Worm (Caenorhabditis elegans) whole organism, young adult: Measurements from ENCODE around the gene tbc-12.

ENCODE experiments used
- B0019.2 ChIP-seq: fragments of 200-800 bp; sonication (Bioruptor generic); conservative IDR thresholded peaks from 2 replicates; pipeline ENCODE4 v1.3.6; 2022; ENCODE audit warnings: missing genetic modification reagents, missing genetic modification characterization, missing compliant biosample characterization
- B0336.3 ChIP-seq: fragments of 200-800 bp; sonication (Bioruptor generic); IDR thresholded peaks from 2 replicates; pipeline ENCODE4 v1.3.6; 2022; ENCODE audit warnings: missing genetic modification characterization, missing compliant biosample characterization
- C06A6.2 ChIP-seq: fragments of 200-800 bp; sonication (Bioruptor generic); conservative IDR thresholded peaks from 2 replicates; pipeline ENCODE4 v1.3.6; 2022; ENCODE audit warnings: missing genetic modification characterization, missing compliant biosample characterization
- D2030.7 ChIP-seq: fragments of 200-800 bp; sonication (Bioruptor generic); IDR thresholded peaks from 2 replicates; pipeline ENCODE4 v1.3.6; 2022; ENCODE audit warnings: missing genetic modification reagents, missing genetic modification characterization, missing compliant biosample characterization
- F10E7.11 ChIP-seq: sonication (generic microtip); optimal IDR thresholded peaks from 2 replicates; lab custom pipeline; 2017; ENCODE audit warnings: mild to moderate bottlenecking, missing genetic modification characterization, moderate library complexity, missing compliant biosample characterization
- F22D6.2 ChIP-seq: sonication (generic microtip); optimal IDR thresholded peaks from 2 replicates; lab custom pipeline; 2016; ENCODE audit warnings: mild to moderate bottlenecking, missing genetic modification characterization, missing compliant biosample characterization
- F23B12.7 ChIP-seq: sonication (generic microtip); optimal IDR thresholded peaks from 2 replicates; lab custom pipeline; 2017; ENCODE audit warnings: missing genetic modification characterization, mild to moderate bottlenecking, missing compliant biosample characterization, antibody characterized with exemption, moderate library complexity; ENCODE audit not compliant: insufficient read depth
- F37B4.10 ChIP-seq: fragments of 200-800 bp; sonication (Bioruptor generic); IDR thresholded peaks from 2 replicates; pipeline ENCODE4 v1.3.6; 2022; ENCODE audit warnings: missing genetic modification characterization, missing compliant biosample characterization
- F49E8.2 ChIP-seq: sonication (generic microtip); optimal IDR thresholded peaks from 3 replicates; lab custom pipeline; 2017; ENCODE audit warnings: missing genetic modification characterization, mild to moderate bottlenecking, missing compliant biosample characterization, antibody characterized with exemption, moderate library complexity; ENCODE audit not compliant: insufficient read depth
- Y53F4B.3 ChIP-seq: fragments of 200-800 bp; sonication (Bioruptor generic); IDR thresholded peaks from 2 replicates; pipeline ENCODE4 v1.3.6; 2022; ENCODE audit warnings: missing genetic modification reagents, missing genetic modification characterization, missing compliant biosample characterization
- attf-3 ChIP-seq: fragments of 200-800 bp; sonication (Bioruptor generic); conservative IDR thresholded peaks from 2 replicates; pipeline ENCODE4 v1.3.6; 2022; ENCODE audit warnings: missing genetic modification reagents, missing genetic modification characterization, missing compliant biosample characterization
- attf-6 ChIP-seq: fragments of 200-800 bp; sonication (Bioruptor generic); IDR thresholded peaks from 2 replicates; pipeline ENCODE4 v1.3.6; 2022; ENCODE audit warnings: missing genetic modification reagents, missing genetic modification characterization, missing compliant biosample characterization
- ceh-27 ChIP-seq: fragments of 200-800 bp; sonication (Bioruptor generic); optimal IDR thresholded peaks from 2 replicates; lab custom pipeline; 2018; ENCODE audit warnings: mild to moderate bottlenecking, missing genetic modification characterization, moderate library complexity, missing compliant biosample characterization
- die-1 ChIP-seq: sonication (generic microtip); optimal IDR thresholded peaks from 2 replicates; lab custom pipeline; 2016; ENCODE audit warnings: missing genotype, mild to moderate bottlenecking, missing genetic modification characterization, missing compliant biosample characterization
- dox-1 ChIP-seq: fragments of 200-800 bp; sonication (Bioruptor generic); IDR thresholded peaks from 2 replicates; pipeline ENCODE4 v1.3.6; 2022; ENCODE audit warnings: missing genetic modification reagents, missing genetic modification characterization, missing compliant biosample characterization
- ets-4 ChIP-seq: fragments of 200-800 bp; sonication (Bioruptor generic); optimal IDR thresholded peaks from 2 replicates; lab custom pipeline; 2018; ENCODE audit warnings: mild to moderate bottlenecking, missing genetic modification characterization, missing compliant biosample characterization
- hlh-26 ChIP-seq: fragments of 200-800 bp; sonication (Bioruptor generic); conservative IDR thresholded peaks from 2 replicates; pipeline ENCODE4 v1.3.6; 2022; ENCODE audit warnings: missing genetic modification reagents, missing genetic modification characterization, missing compliant biosample characterization
- let-526 ChIP-seq: fragments of 200-800 bp; sonication (Bioruptor generic); IDR thresholded peaks from 2 replicates; pipeline ENCODE4 v1.3.6; 2022; ENCODE audit warnings: missing genetic modification reagents, missing genetic modification characterization, missing compliant biosample characterization
- lin-26 ChIP-seq: fragments of 200-800 bp; sonication (Bioruptor generic); IDR thresholded peaks from 2 replicates; pipeline ENCODE4 v1.3.6; 2022; ENCODE audit warnings: missing genetic modification reagents, missing genetic modification characterization, missing compliant biosample characterization
- lin-35 ChIP-seq, 3 experiments: fragments of 150-350 bp in 2 of 3; sonication (generic microtip) in 1 of 3; optimal IDR thresholded peaks; 2 replicates each; lab custom pipeline; 2014 to 2018; ENCODE audit warnings: missing biosample characterization in 3 of 3, missing genetic modification characterization in 3 of 3, missing genetic modification reagents in 3 of 3
- lin-40 ChIP-seq: sonication (generic microtip); optimal IDR thresholded peaks from 2 replicates; lab custom pipeline; 2016; ENCODE audit warnings: missing genetic modification characterization, mild to moderate bottlenecking, missing compliant biosample characterization, missing genotype, missing genetic modification reagents
- lin-54 ChIP-seq: fragments of 200-800 bp; sonication (Bioruptor generic); optimal IDR thresholded peaks from 2 replicates; lab custom pipeline; 2018; ENCODE audit warnings: mild to moderate bottlenecking, missing genetic modification characterization, missing compliant biosample characterization
- nhr-120 ChIP-seq: fragments of 200-800 bp; sonication (Bioruptor generic); IDR thresholded peaks from 2 replicates; pipeline ENCODE4 v1.3.6; 2022; ENCODE audit warnings: missing genetic modification characterization, missing compliant biosample characterization
- nhr-80 ChIP-seq: sonication (generic microtip); optimal IDR thresholded peaks from 2 replicates; lab custom pipeline; 2016; ENCODE audit warnings: missing genetic modification characterization, missing compliant biosample characterization
- pbrm-1 ChIP-seq: fragments of 200-800 bp; sonication (Bioruptor generic); IDR thresholded peaks from 2 replicates; pipeline ENCODE4 v1.3.6; 2022; ENCODE audit warnings: missing genetic modification reagents, missing genetic modification characterization, missing compliant biosample characterization
- repo-1 ChIP-seq: sonication (generic microtip); optimal IDR thresholded peaks from 2 replicates; lab custom pipeline; 2017; ENCODE audit warnings: mild to moderate bottlenecking, missing genetic modification characterization, missing compliant biosample characterization
- sptf-2 ChIP-seq: fragments of 200-800 bp; sonication (Bioruptor generic); optimal IDR thresholded peaks from 2 replicates; lab custom pipeline; 2018; ENCODE audit warnings: mild to moderate bottlenecking, missing genetic modification characterization, missing compliant biosample characterization
- unc-130 ChIP-seq: sonication (generic microtip); optimal IDR thresholded peaks from 2 replicates; lab custom pipeline; 2016; ENCODE audit warnings: missing genetic modification reagents, missing genetic modification characterization, missing compliant biosample characterization
- xnd-1 ChIP-seq: sonication (generic microtip); optimal IDR thresholded peaks from 2 replicates; lab custom pipeline; 2016; ENCODE audit warnings: missing genotype, missing genetic modification reagents, missing genetic modification characterization, missing compliant biosample characterization
- ztf-18 ChIP-seq: sonication (generic microtip); optimal IDR thresholded peaks from 2 replicates; lab custom pipeline; 2016; ENCODE audit warnings: missing genotype, mild to moderate bottlenecking, missing genetic modification characterization, missing compliant biosample characterization

Gene tbc-12

ce11 chrX:2569040-2569439 is 36.8 kb upstream of the tbc-12 start (continued):
- TF ChIP-seq unc-130: no peak
- peak; percentile 62 for TF ChIP-seq dox-1
- TF ChIP-seq D2030.7 (GFP tag; lab: Robert Waterston, UW): no peak
- no peak for TF ChIP-seq nhr-120

- TF ChIP-seq attf-3 (GFP tag; lab: Robert Waterston, UW): no peak
- no peak for TF ChIP-seq dox-1
- TF ChIP-seq Y53F4B.3 (GFP tag; lab: Robert Waterston, UW): no peak
- TF ChIP-seq ceh-27 (GFP tag; lab: Kevin White, UChicago): no peak
- no peak for TF ChIP-seq F37B4.10 (GFP tag; lab: Robert Waterston, UW)
- TF ChIP-seq lin-26 (GFP tag; lab: Robert Waterston, UW): no peak
- no peak for TF ChIP-seq hlh-26 (GFP tag; lab: Robert Waterston, UW)
- TF ChIP-seq F23B12.7: no peak
- no peak for TF ChIP-seq xnd-1 (tag; lab: Kevin White, UChicago)
- TF ChIP-seq ztf-18: no peak
- TF ChIP-seq attf-6 (GFP tag; lab: Robert Waterston, UW): no peak
- no peak for TF ChIP-seq F10E7.11 (tag; lab: Kevin White, UChicago)
- TF ChIP-seq pbrm-1: no peak
- TF ChIP-seq C06A6.2 (GFP tag; lab: Robert Waterston, UW): no peak
- TF ChIP-seq, all 124 proteins: peak for 0
Measured at ce11 chrX:2567761-2568160, 35.5 kb upstream of the tbc-12 start.

ce11 chrX:2565308-2565773 is 33.1 kb upstream of the tbc-12 start, which contains the start of gene F52H2.15:
Gene F52H2.15 (plus strand): TSS chrX:2565358.
- TF ChIP-seq nhr-80 (peak; percentile 49), dox-1 (no peak)

- TF ChIP-seq B0336.3 (GFP tag; lab: Robert Waterston, UW): no peak
- TF ChIP-seq attf-6 (GFP tag; lab: Robert Waterston, UW): no peak
- no peak for TF ChIP-seq repo-1 (tag; lab: Kevin White, UChicago)
- TF ChIP-seq F22D6.2 (tag; lab: Kevin White, UChicago): no peak
- no peak for TF ChIP-seq B0019.2
- no peak for TF ChIP-seq let-526 (GFP tag; lab: Robert Waterston, UW)
Measured at ce11 chrX:2564047-2564446, 31.8 kb upstream of the tbc-12 start, which contains the start of gene dhcr-24. Gene dhcr-24 (minus strand): TSS chrX:2564147.

ce11 chrX:2559979-2560378 is 27.7 kb upstream of the tbc-12 start, which contains the start of gene F52H2.5:
Gene F52H2.5 (minus strand): TSS chrX:2560079.
- TF ChIP-seq sptf-2: no peak
- TF ChIP-seq F49E8.2: no peak
- TF ChIP-seq lin-35 (GFP tag; optimal IDR thresholded peaks at IDR 0.05; lab: Kevin White, UChicago): no peak
- no peak for TF ChIP-seq ets-4 (GFP tag; lab: Kevin White, UChicago)

- TF ChIP-seq lin-40 (tag; lab: Kevin White, UChicago): peak; percentile 60
- TF ChIP-seq ztf-18: peak; percentile 87
- TF ChIP-seq die-1 (tag; lab: Kevin White, UChicago): no peak
- peak; percentile 2 for TF ChIP-seq ceh-27 (GFP tag; lab: Kevin White, UChicago)
- TF ChIP-seq lin-54 (GFP tag; lab: Kevin White, UChicago): no peak
Measured at ce11 chrX:2559399-2559798, 27.1 kb upstream of the tbc-12 start.
